Worm (Caenorhabditis elegans) whole organism, young adult: ENCODE results near the gene csn-3.

ENCODE experiments used
- B0019.2 ChIP-seq: fragments of 200-800 bp; sonication (Bioruptor generic); conservative IDR thresholded peaks from 2 replicates; pipeline ENCODE4 v1.3.6; 2022; ENCODE audit warnings: missing genetic modification reagents, missing genetic modification characterization, missing compliant biosample characterization
- C06A6.2 ChIP-seq: fragments of 200-800 bp; sonication (Bioruptor generic); conservative IDR thresholded peaks from 2 replicates; pipeline ENCODE4 v1.3.6; 2022; ENCODE audit warnings: missing genetic modification characterization, missing compliant biosample characterization
- F57A8.1 ChIP-seq: fragments of 200-800 bp; sonication (Bioruptor generic); optimal IDR thresholded peaks from 2 replicates; lab custom pipeline; 2018; ENCODE audit warnings: mild to moderate bottlenecking, missing genetic modification characterization, moderate library complexity, missing compliant biosample characterization
- F57C9.4 ChIP-seq: sonication (generic microtip); optimal IDR thresholded peaks from 2 replicates; lab custom pipeline; 2017; ENCODE audit warnings: mild to moderate bottlenecking, missing genetic modification characterization, missing compliant biosample characterization
- Y53G8AR.9 ChIP-seq: fragments of 200-800 bp; sonication (Bioruptor generic); conservative IDR thresholded peaks from 2 replicates; pipeline ENCODE4 v1.3.6; 2022; ENCODE audit warnings: missing genetic modification reagents, missing genetic modification characterization, missing compliant biosample characterization
- Y79H2A.3 ChIP-seq: fragments of 200-800 bp; sonication (Bioruptor generic); conservative IDR thresholded peaks from 2 replicates; pipeline ENCODE4 v1.3.6; 2022; ENCODE audit warnings: missing genetic modification reagents, missing genetic modification characterization, missing compliant biosample characterization
- aptf-2 ChIP-seq: fragments of 200-800 bp; sonication (Bioruptor generic); conservative IDR thresholded peaks from 2 replicates; pipeline ENCODE4 v1.3.6; 2022; ENCODE audit warnings: missing genetic modification reagents, missing genetic modification characterization, missing compliant biosample characterization
- athp-1 ChIP-seq: sonication (generic microtip); optimal IDR thresholded peaks from 2 replicates; lab custom pipeline; 2017; ENCODE audit warnings: mild to moderate bottlenecking, missing genetic modification characterization, missing compliant biosample characterization
- cebp-1 ChIP-seq, 2 experiments: fragments of 200-800 bp in 1 of 2; sonication (Bioruptor generic) in 1 of 2; sonication (generic microtip) in 1 of 2; IDR thresholded peaks in 1 of 2; optimal IDR thresholded peaks in 1 of 2; 2 replicates each; pipeline versions ENCODE4 v1.3.6 to Lab custom; 2017 to 2022; ENCODE audit warnings: missing compliant biosample characterization in 2 of 2, missing genetic modification characterization in 2 of 2, mild to moderate bottlenecking in 1 of 2, missing genetic modification reagents in 1 of 2, moderate library complexity in 1 of 2
- ceh-100 ChIP-seq: fragments of 200-800 bp; sonication (Bioruptor generic); IDR thresholded peaks from 2 replicates; pipeline ENCODE4 v1.3.6; 2022; ENCODE audit warnings: missing genetic modification reagents, missing genetic modification characterization, missing compliant biosample characterization
- ceh-40 ChIP-seq: fragments of 200-800 bp; sonication (Bioruptor generic); IDR thresholded peaks from 2 replicates; pipeline ENCODE4 v1.3.6; 2022; ENCODE audit warnings: missing genetic modification characterization, missing compliant biosample characterization
- ceh-91 ChIP-seq: fragments of 200-800 bp; sonication (Bioruptor generic); IDR thresholded peaks from 2 replicates; pipeline ENCODE4 v1.3.6; 2022; ENCODE audit warnings: missing genetic modification reagents, missing genetic modification characterization, missing compliant biosample characterization
- chd-7 ChIP-seq: sonication (generic microtip); optimal IDR thresholded peaks from 2 replicates; lab custom pipeline; 2016; ENCODE audit warnings: mild to moderate bottlenecking, missing genetic modification characterization, moderate library complexity, missing compliant biosample characterization
- die-1 ChIP-seq: sonication (generic microtip); optimal IDR thresholded peaks from 2 replicates; lab custom pipeline; 2016; ENCODE audit warnings: missing genotype, mild to moderate bottlenecking, missing genetic modification characterization, missing compliant biosample characterization
- efl-1 ChIP-seq: fragments of 150-350 bp; optimal IDR thresholded peaks from 2 replicates; lab custom pipeline; 2014; ENCODE audit warnings: missing biosample characterization, missing genetic modification reagents, missing genetic modification characterization
- egl-18 ChIP-seq: fragments of 200-800 bp; sonication (Bioruptor generic); IDR thresholded peaks from 2 replicates; pipeline ENCODE4 v1.3.6; 2022; ENCODE audit warnings: missing genetic modification reagents, missing genetic modification characterization, missing compliant biosample characterization
- ets-4 ChIP-seq: fragments of 200-800 bp; sonication (Bioruptor generic); optimal IDR thresholded peaks from 2 replicates; lab custom pipeline; 2018; ENCODE audit warnings: mild to moderate bottlenecking, missing genetic modification characterization, missing compliant biosample characterization
- hlh-12 ChIP-seq: sonication (generic microtip); optimal IDR thresholded peaks from 2 replicates; lab custom pipeline; 2016; ENCODE audit warnings: missing genetic modification characterization, missing compliant biosample characterization
- lag-1 ChIP-seq: fragments of 200-800 bp; sonication (Bioruptor generic); IDR thresholded peaks from 2 replicates; pipeline ENCODE4 v1.3.6; 2022; ENCODE audit warnings: missing genetic modification reagents, missing genetic modification characterization, missing compliant biosample characterization
- lsy-27 ChIP-seq: sonication (generic microtip); optimal IDR thresholded peaks from 2 replicates; lab custom pipeline; 2017; ENCODE audit warnings: missing genetic modification characterization, mild to moderate bottlenecking, missing compliant biosample characterization, antibody characterized with exemption, missing genotype, borderline replicate concordance; ENCODE audit not compliant: insufficient read depth
- madf-3 ChIP-seq: fragments of 200-800 bp; sonication (Bioruptor generic); IDR thresholded peaks from 2 replicates; pipeline ENCODE4 v1.3.6; 2022; ENCODE audit warnings: missing genetic modification reagents, missing genetic modification characterization, missing compliant biosample characterization
- madf-6 ChIP-seq: fragments of 200-800 bp; sonication (Bioruptor generic); IDR thresholded peaks from 2 replicates; pipeline ENCODE4 v1.3.6; 2022; ENCODE audit warnings: missing genetic modification reagents, missing genetic modification characterization, missing compliant biosample characterization
- madf-8 ChIP-seq: fragments of 200-800 bp; sonication (Bioruptor generic); conservative IDR thresholded peaks from 2 replicates; pipeline ENCODE4 v1.3.6; 2022; ENCODE audit warnings: missing genetic modification reagents, missing genetic modification characterization, missing compliant biosample characterization
- mcd-1 ChIP-seq: fragments of 200-800 bp; sonication (Bioruptor generic); IDR thresholded peaks from 2 replicates; pipeline ENCODE4 v1.3.6; 2022; ENCODE audit warnings: missing genetic modification reagents, missing genetic modification characterization, missing compliant biosample characterization
- mel-28 ChIP-seq: sonication (generic microtip); optimal IDR thresholded peaks from 2 replicates; lab custom pipeline; 2016; ENCODE audit warnings: borderline replicate concordance, mild to moderate bottlenecking, missing genetic modification characterization, missing compliant biosample characterization
- mes-4 ChIP-seq: sonication (generic microtip); optimal IDR thresholded peaks from 2 replicates; lab custom pipeline; 2016; ENCODE audit warnings: missing genotype, missing genetic modification characterization, missing compliant biosample characterization
- nfyb-1 ChIP-seq: fragments of 200-800 bp; sonication (Bioruptor generic); IDR thresholded peaks from 2 replicates; pipeline ENCODE4 v1.3.6; 2022; ENCODE audit warnings: missing genetic modification reagents, missing genetic modification characterization, missing compliant biosample characterization
- nhr-90 ChIP-seq: sonication (generic microtip); optimal IDR thresholded peaks from 2 replicates; lab custom pipeline; 2016; ENCODE audit warnings: missing genotype, mild to moderate bottlenecking, missing genetic modification characterization, missing compliant biosample characterization
- sdz-38 ChIP-seq: sonication (generic microtip); optimal IDR thresholded peaks from 2 replicates; lab custom pipeline; 2016; ENCODE audit warnings: missing genotype, missing genetic modification characterization, missing compliant biosample characterization
- snpc-1.1 ChIP-seq: sonication (generic microtip); optimal IDR thresholded peaks from 2 replicates; lab custom pipeline; 2017; ENCODE audit warnings: missing genetic modification characterization, mild to moderate bottlenecking, missing compliant biosample characterization, antibody characterized with exemption, moderate library complexity, missing genotype, missing genetic modification reagents; ENCODE audit not compliant: insufficient read depth
- snpc-1.3 ChIP-seq: sonication (generic microtip); optimal IDR thresholded peaks from 2 replicates; lab custom pipeline; 2017; ENCODE audit warnings: missing genetic modification characterization, mild to moderate bottlenecking, missing compliant biosample characterization, antibody characterized with exemption, moderate library complexity, missing genotype, missing genetic modification reagents; ENCODE audit not compliant: insufficient read depth
- snpc-3.4 ChIP-seq: sonication (generic microtip); optimal IDR thresholded peaks from 2 replicates; lab custom pipeline; 2017; ENCODE audit warnings: missing genetic modification characterization, mild to moderate bottlenecking, missing compliant biosample characterization, antibody characterized with exemption, moderate library complexity, missing genotype, missing genetic modification reagents
- snpc-4 ChIP-seq, 5 experiments: fragments of 150-350 bp in 1 of 5; sonication (generic microtip) in 4 of 5; optimal IDR thresholded peaks; 2 replicates each; lab custom pipeline; 2014 to 2018; ENCODE audit warnings: missing genetic modification characterization in 5 of 5, missing biosample characterization in 3 of 5, antibody characterized with exemption in 2 of 5, mild to moderate bottlenecking in 2 of 5, missing compliant biosample characterization in 2 of 5, missing genotype in 2 of 5, moderate library complexity in 2 of 5, missing genetic modification reagents in 1 of 5
- zfh-2 ChIP-seq: fragments of 200-800 bp; sonication (Bioruptor generic); conservative IDR thresholded peaks from 2 replicates; pipeline ENCODE4 v1.3.6; 2022; ENCODE audit warnings: missing genetic modification reagents, missing genetic modification characterization, missing compliant biosample characterization
- ztf-25 ChIP-seq: fragments of 200-800 bp; sonication (Bioruptor generic); IDR thresholded peaks from 2 replicates; pipeline ENCODE4 v1.3.6; 2022; ENCODE audit warnings: missing genetic modification reagents, missing genetic modification characterization, missing compliant biosample characterization
- ztf-28 ChIP-seq: fragments of 200-800 bp; sonication (Bioruptor generic); IDR thresholded peaks from 2 replicates; pipeline ENCODE4 v1.3.6; 2022; ENCODE audit warnings: missing genetic modification reagents, missing genetic modification characterization, missing compliant biosample characterization

Gene csn-3

ce11 chrIV:164777-165176, 29.8 kb upstream of the csn-3 start, which contains the start of gene cutl-24:
TSS of gene cutl-24 (plus strand) at chrIV:165077.
- TF ChIP-seq snpc-3.4 (no peak), Y79H2A.3 (GFP tag; lab: Robert Waterston, UW) (no peak), nhr-90 (tag; lab: Kevin White, UChicago) (no peak), egl-18 (GFP tag; lab: Robert Waterston, UW) (no peak), madf-3 (GFP tag; lab: Robert Waterston, UW) (no peak), snpc-1.3 (tag; lab: Kevin White, UChicago) (no peak), ceh-91 (no peak), C06A6.2 (GFP tag; lab: Robert Waterston, UW) (no peak), ets-4 (GFP tag; lab: Kevin White, UChicago) (no peak), F57A8.1 (GFP tag; lab: Kevin White, UChicago) (no peak), chd-7 (tag; lab: Kevin White, UChicago) (no peak), aptf-2 (GFP tag; lab: Robert Waterston, UW) (no peak), ztf-28 (GFP tag; lab: Robert Waterston, UW) (no peak), mes-4 (tag; lab: Kevin White, UChicago) (no peak), mcd-1 (GFP tag; lab: Robert Waterston, UW) (no peak), mel-28 (tag; lab: Kevin White, UChicago) (no peak), B0019.2 (GFP tag; lab: Robert Waterston, UW) (no peak), snpc-1.1 (no peak), efl-1 (GFP tag; lab: Kevin White, UChicago) (no peak)

- TF ChIP-seq snpc-4 (GFP tag; optimal IDR thresholded peaks at IDR 0.05; lab: Kevin White, UChicago) (no peak), snpc-4 (tag; optimal IDR thresholded peaks at IDR 0.05; lab: Kevin White, UChicago) (no peak), zfh-2 (GFP tag; lab: Robert Waterston, UW) (0 out of 2 replicates have a peak, but pooled peaks have one; percentile 14), athp-1 (tag; lab: Kevin White, UChicago) (no peak), egl-18 (GFP tag; lab: Robert Waterston, UW) (no peak), cebp-1 (GFP tag; IDR thresholded peaks at IDR 0.05; lab: Robert Waterston, UW) (no peak), cebp-1 (tag; optimal IDR thresholded peaks at IDR 0.05; lab: Kevin White, UChicago) (no peak), F57C9.4 (tag; lab: Kevin White, UChicago) (no peak), efl-1 (GFP tag; lab: Kevin White, UChicago) (peak; percentile 39)
Measured at ce11 chrIV:171036-171435, 23.5 kb upstream of the csn-3 start.

- TF ChIP-seq snpc-1.1 (no peak), die-1 (tag; lab: Kevin White, UChicago) (no peak), Y53G8AR.9 (GFP tag; lab: Robert Waterston, UW) (no peak), madf-8 (no peak), sdz-38 (no peak), lag-1 (GFP tag; lab: Robert Waterston, UW) (no peak), ceh-100 (GFP tag; lab: Robert Waterston, UW) (no peak), hlh-12 (tag; lab: Kevin White, UChicago) (no peak), lsy-27 (tag; lab: Kevin White, UChicago) (no peak), athp-1 (tag; lab: Kevin White, UChicago) (no peak), ztf-25 (no peak), madf-6 (GFP tag; lab: Robert Waterston, UW) (no peak), nfyb-1 (GFP tag; lab: Robert Waterston, UW) (no peak), ceh-40 (GFP tag; lab: Robert Waterston, UW) (no peak)
Measured at ce11 chrIV:172990-173389, 21.6 kb upstream of the csn-3 start.
